Worm (Caenorhabditis elegans) whole organism, late embryonic: Measurements from ENCODE around the gene F44D12.19.

ENCODE experiments used
- C38D4.7 ChIP-seq: fragments of 200-800 bp; sonication (Bioruptor generic); optimal IDR thresholded peaks from 2 replicates; lab custom pipeline; 2018; ENCODE audit warnings: mild to moderate bottlenecking, missing genetic modification characterization, moderate library complexity, missing compliant biosample characterization
- F13H6.1 ChIP-seq: sonication (generic microtip); optimal IDR thresholded peaks from 2 replicates; lab custom pipeline; 2016; ENCODE audit warnings: missing genetic modification characterization, missing compliant biosample characterization
- K02D7.2 ChIP-seq: sonication (generic microtip); optimal IDR thresholded peaks from 2 replicates; lab custom pipeline; 2017; ENCODE audit warnings: mild to moderate bottlenecking, missing genetic modification characterization, missing compliant biosample characterization
- K09A11.1 ChIP-seq: sonication (generic microtip); optimal IDR thresholded peaks from 2 replicates; lab custom pipeline; 2017; ENCODE audit warnings: antibody characterized with exemption, mild to moderate bottlenecking, missing genetic modification characterization, missing compliant biosample characterization; ENCODE audit not compliant: insufficient read depth
- T23F11.4 ChIP-seq: fragments of 200-800 bp; sonication (Bioruptor generic); optimal IDR thresholded peaks from 2 replicates; lab custom pipeline; 2018; ENCODE audit warnings: mild to moderate bottlenecking, missing genetic modification characterization, missing compliant biosample characterization
- ama-1 ChIP-seq: fragments of 150-350 bp; optimal IDR thresholded peaks from 2 replicates; lab custom pipeline; 2014
- ceh-14 ChIP-seq: sonication (generic microtip); optimal IDR thresholded peaks from 2 replicates; lab custom pipeline; 2016; ENCODE audit warnings: missing genotype, missing genetic modification characterization, missing compliant biosample characterization
- ceh-19 ChIP-seq: fragments of 200-800 bp; sonication (Bioruptor generic); optimal IDR thresholded peaks from 2 replicates; lab custom pipeline; 2018; ENCODE audit warnings: mild to moderate bottlenecking, missing genetic modification characterization, missing compliant biosample characterization
- ceh-22 ChIP-seq: sonication (generic microtip); optimal IDR thresholded peaks from 2 replicates; lab custom pipeline; 2017; ENCODE audit warnings: missing biosample characterization, missing genetic modification characterization
- ceh-24 ChIP-seq: sonication (generic microtip); optimal IDR thresholded peaks from 2 replicates; lab custom pipeline; 2016; ENCODE audit warnings: mild to moderate bottlenecking, missing genetic modification characterization, missing compliant biosample characterization
- ceh-30 ChIP-seq: fragments of 150-350 bp; optimal IDR thresholded peaks from 2 replicates; lab custom pipeline; 2014; ENCODE audit warnings: missing biosample characterization, missing genetic modification characterization
- ceh-31 ChIP-seq: sonication (generic microtip); optimal IDR thresholded peaks from 2 replicates; lab custom pipeline; 2016; ENCODE audit warnings: missing genetic modification characterization, missing compliant biosample characterization
- ceh-34 ChIP-seq: sonication (generic microtip); optimal IDR thresholded peaks from 2 replicates; lab custom pipeline; 2016; ENCODE audit warnings: mild to moderate bottlenecking, missing genetic modification characterization, missing compliant biosample characterization
- ceh-45 ChIP-seq: fragments of 200-800 bp; sonication (Bioruptor generic); IDR thresholded peaks from 2 replicates; pipeline ENCODE4 v1.3.6; 2022; ENCODE audit warnings: missing genetic modification reagents, missing genetic modification characterization, missing compliant biosample characterization
- ceh-6 ChIP-seq: fragments of 200-800 bp; sonication (Bioruptor generic); optimal IDR thresholded peaks from 2 replicates; lab custom pipeline; 2018; ENCODE audit warnings: mild to moderate bottlenecking, missing genetic modification characterization, missing compliant biosample characterization
- ceh-9 ChIP-seq: sonication (generic microtip); optimal IDR thresholded peaks from 2 replicates; lab custom pipeline; 2016; ENCODE audit warnings: mild to moderate bottlenecking, missing genetic modification characterization, inconsistent platforms, missing compliant biosample characterization
- dmd-4 ChIP-seq: sonication (generic microtip); optimal IDR thresholded peaks from 2 replicates; lab custom pipeline; 2016; ENCODE audit warnings: borderline replicate concordance, missing genetic modification characterization, missing compliant biosample characterization
- elt-2 ChIP-seq: sonication (generic microtip); optimal IDR thresholded peaks from 2 replicates; lab custom pipeline; 2016; ENCODE audit warnings: missing genetic modification reagents, missing genetic modification characterization, missing compliant biosample characterization
- ets-4 ChIP-seq: sonication (generic microtip); optimal IDR thresholded peaks from 2 replicates; lab custom pipeline; 2016; ENCODE audit warnings: missing genetic modification characterization, missing compliant biosample characterization
- eyg-1 ChIP-seq: sonication (generic microtip); optimal IDR thresholded peaks from 2 replicates; lab custom pipeline; 2016; ENCODE audit warnings: missing genotype, missing genetic modification characterization, missing compliant biosample characterization
- gmeb-2 ChIP-seq: sonication (generic microtip); optimal IDR thresholded peaks from 2 replicates; lab custom pipeline; 2016; ENCODE audit warnings: missing genetic modification characterization, inconsistent platforms, missing compliant biosample characterization
- hlh-13 ChIP-seq: fragments of 200-800 bp; sonication (Bioruptor generic); optimal IDR thresholded peaks from 2 replicates; lab custom pipeline; 2018; ENCODE audit warnings: mild to moderate bottlenecking, missing genetic modification characterization, missing compliant biosample characterization
- hlh-6 ChIP-seq: sonication (generic microtip); optimal IDR thresholded peaks from 2 replicates; lab custom pipeline; 2016; ENCODE audit warnings: missing genotype, missing genetic modification characterization, missing compliant biosample characterization
- lin-11 ChIP-seq: fragments of 200-800 bp; sonication (Bioruptor generic); optimal IDR thresholded peaks from 2 replicates; lab custom pipeline; 2018; ENCODE audit warnings: mild to moderate bottlenecking, missing genetic modification characterization, missing compliant biosample characterization
- madf-2 ChIP-seq: sonication (generic microtip); optimal IDR thresholded peaks from 2 replicates; lab custom pipeline; 2017; ENCODE audit warnings: missing genetic modification characterization, missing compliant biosample characterization
- mec-3 ChIP-seq: sonication (generic microtip); optimal IDR thresholded peaks from 2 replicates; lab custom pipeline; 2016; ENCODE audit warnings: borderline replicate concordance, missing genetic modification characterization, missing compliant biosample characterization
- nfya-1 ChIP-seq: sonication (generic microtip); optimal IDR thresholded peaks from 2 replicates; lab custom pipeline; 2017; ENCODE audit warnings: missing genetic modification characterization, mild to moderate bottlenecking, missing compliant biosample characterization, antibody characterized with exemption, moderate library complexity
- npax-4 ChIP-seq: sonication (generic microtip); optimal IDR thresholded peaks from 2 replicates; lab custom pipeline; 2016; ENCODE audit warnings: missing genetic modification characterization, missing compliant biosample characterization
- odd-2 ChIP-seq: sonication (generic microtip); optimal IDR thresholded peaks from 2 replicates; lab custom pipeline; 2017; ENCODE audit warnings: antibody characterized with exemption, mild to moderate bottlenecking, missing genetic modification characterization, missing compliant biosample characterization
- pag-3 ChIP-seq: sonication (generic microtip); optimal IDR thresholded peaks from 2 replicates; lab custom pipeline; 2016; ENCODE audit warnings: missing compliant biosample characterization, missing genetic modification characterization, borderline replicate concordance
- pros-1 ChIP-seq: fragments of 150-350 bp; optimal IDR thresholded peaks from 2 replicates; lab custom pipeline; 2014; ENCODE audit warnings: missing biosample characterization, missing genetic modification reagents, missing genetic modification characterization
- rnt-1 ChIP-seq: sonication (generic microtip); optimal IDR thresholded peaks from 2 replicates; lab custom pipeline; 2016; ENCODE audit warnings: missing genetic modification characterization, missing compliant biosample characterization
- sdc-2 ChIP-seq: sonication (generic microtip); optimal IDR thresholded peaks from 2 replicates; lab custom pipeline; 2016; ENCODE audit warnings: missing genotype, missing genetic modification characterization, missing compliant biosample characterization
- syd-9 ChIP-seq: sonication (generic microtip); optimal IDR thresholded peaks from 2 replicates; lab custom pipeline; 2016; ENCODE audit warnings: mild to moderate bottlenecking, missing genetic modification characterization, moderate library complexity, missing compliant biosample characterization
- tbx-2 ChIP-seq: sonication (generic microtip); optimal IDR thresholded peaks from 2 replicates; lab custom pipeline; 2016; ENCODE audit warnings: missing genetic modification characterization, missing compliant biosample characterization
- ttx-3 ChIP-seq: sonication (generic microtip); optimal IDR thresholded peaks from 2 replicates; lab custom pipeline; 2016; ENCODE audit warnings: missing genetic modification reagents, missing genetic modification characterization, missing compliant biosample characterization
- unc-86 ChIP-seq: sonication (generic microtip); optimal IDR thresholded peaks from 2 replicates; lab custom pipeline; 2016; ENCODE audit warnings: missing genetic modification characterization, missing compliant biosample characterization
- ztf-16 ChIP-seq: sonication (generic microtip); optimal IDR thresholded peaks from 2 replicates; lab custom pipeline; 2017; ENCODE audit warnings: missing genetic modification characterization, missing compliant biosample characterization

Gene F44D12.19

DNA sequence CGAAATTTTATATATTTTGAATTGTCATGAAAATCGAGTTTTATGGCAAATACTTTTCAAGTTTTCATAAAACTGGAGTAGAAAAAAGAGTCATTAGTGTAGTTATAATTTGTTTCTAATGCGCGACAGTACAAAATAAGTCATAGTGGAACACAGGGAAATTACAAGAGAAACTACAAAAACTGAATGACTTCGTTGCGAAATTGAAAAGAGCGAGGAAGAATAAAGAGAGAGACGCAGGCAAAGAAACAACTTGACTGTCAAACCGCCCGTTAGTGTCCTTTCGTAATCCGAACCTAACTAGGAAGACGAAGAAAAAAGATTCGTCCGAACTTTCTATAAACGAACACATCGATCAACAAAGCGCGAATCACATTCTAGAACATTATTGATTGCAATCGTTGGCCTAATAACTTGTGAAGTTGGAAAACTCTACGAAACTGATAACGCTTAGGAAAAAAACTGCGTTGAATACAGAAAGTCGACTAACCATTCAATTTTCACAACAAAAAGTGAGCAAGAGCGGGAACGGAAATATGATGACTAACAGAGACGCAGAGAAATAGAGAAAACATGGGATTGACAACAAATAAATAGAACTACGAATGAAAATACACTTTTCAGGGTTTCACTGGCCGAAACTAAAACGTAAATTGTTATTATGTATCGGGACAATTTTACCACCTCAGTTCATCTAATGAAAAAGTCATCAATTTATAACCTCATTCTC is 27.8 kb upstream of the F44D12.19 start:
- no peak for TF ChIP-seq pros-1 (tag; lab: Kevin White, UChicago)
- no peak for TF ChIP-seq elt-2 (tag; lab: Kevin White, UChicago)
- TF ChIP-seq T23F11.4 (GFP tag; lab: Kevin White, UChicago): no peak
- no peak for TF ChIP-seq ceh-19 (GFP tag; lab: Kevin White, UChicago)
- TF ChIP-seq ets-4 (tag; lab: Kevin White, UChicago): no peak
- TF ChIP-seq npax-4 (tag; lab: Kevin White, UChicago): no peak
- TF ChIP-seq pag-3 (tag; lab: Kevin White, UChicago): no peak
- TF ChIP-seq dmd-4 (tag; lab: Kevin White, UChicago): no peak
- TF ChIP-seq madf-2 (tag; lab: Kevin White, UChicago): no peak
- TF ChIP-seq rnt-1 (tag; lab: Kevin White, UChicago): no peak
- TF ChIP-seq F13H6.1 (tag; lab: Kevin White, UChicago): no peak
- TF ChIP-seq ceh-9 (tag; lab: Kevin White, UChicago): no peak
- no peak for TF ChIP-seq sdc-2
- no peak for TF ChIP-seq unc-86 (tag; lab: Kevin White, UChicago)
- TF ChIP-seq K09A11.1 (tag; lab: Kevin White, UChicago): no peak
- TF ChIP-seq ztf-16 (tag; lab: Kevin White, UChicago): no peak

DNA sequence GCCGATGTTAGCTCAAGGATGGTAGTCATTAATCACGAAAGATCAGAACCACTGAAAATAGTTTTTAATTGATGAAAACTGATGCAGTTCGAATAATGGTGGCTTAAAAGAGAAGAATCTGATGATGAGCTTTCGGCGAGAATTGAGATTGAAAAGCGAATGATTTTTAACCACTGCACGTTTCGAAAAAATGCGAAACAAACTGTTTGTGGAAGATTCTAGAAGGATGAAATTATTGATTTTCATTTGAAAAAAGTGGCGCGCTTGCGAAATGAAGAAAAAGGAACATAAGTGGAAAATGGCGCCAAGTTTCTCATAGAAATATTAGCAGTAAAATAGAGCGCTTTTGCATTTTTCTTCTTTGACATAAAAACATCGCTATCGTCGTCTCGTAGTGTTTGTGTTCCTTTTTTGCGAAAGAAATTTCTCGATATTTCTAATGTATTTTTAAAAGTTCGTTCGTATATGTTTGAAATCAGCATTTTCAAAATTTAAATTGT is 26.4 kb upstream of the F44D12.19 start, which contains the start of gene uba-1:
Gene uba-1 (minus strand): TSS at position 51 of the 500 bp plus-strand sequence.
- TF ChIP-seq nfya-1 (tag; lab: Kevin White, UChicago) (no peak), ama-1 (lab: Kevin White, UChicago) (no peak), tbx-2 (tag; lab: Kevin White, UChicago) (no peak), ceh-24 (tag; lab: Kevin White, UChicago) (no peak), gmeb-2 (tag; lab: Kevin White, UChicago) (no peak), ztf-16 (tag; lab: Kevin White, UChicago) (no peak), rnt-1 (tag; lab: Kevin White, UChicago) (no peak), ceh-34 (tag; lab: Kevin White, UChicago) (no peak), ttx-3 (tag; lab: Kevin White, UChicago) (no peak)

ce11 chrIV:9998487-9999218 is 22.7 kb upstream of the F44D12.19 start, which contains the start of gene pyp-1:
pyp-1 (minus strand) TSS chrIV:9998925.
- TF ChIP-seq ama-1 (lab: Kevin White, UChicago): no peak
- TF ChIP-seq elt-2 (tag; lab: Kevin White, UChicago): peak; percentile 6

- TF ChIP-seq eyg-1 (tag; lab: Kevin White, UChicago): no peak
- no peak for TF ChIP-seq tbx-2 (tag; lab: Kevin White, UChicago)
- TF ChIP-seq unc-86 (tag; lab: Kevin White, UChicago): no peak
- TF ChIP-seq hlh-13 (GFP tag; lab: Kevin White, UChicago): no peak
Measured at ce11 chrIV:10001748-10002147, 19.6 kb upstream of the F44D12.19 start, which contains the start of gene C47E12.3. C47E12.3 (minus strand) TSS chrIV:10001848.

- TF ChIP-seq ceh-22: no peak
- no peak for TF ChIP-seq K02D7.2
- TF ChIP-seq unc-86 (tag; lab: Kevin White, UChicago): no peak
- TF ChIP-seq ceh-31 (tag; lab: Kevin White, UChicago): no peak
- TF ChIP-seq syd-9 (tag; lab: Kevin White, UChicago): no peak
- no peak for TF ChIP-seq ceh-30 (tag; lab: Kevin White, UChicago)
- no peak for TF ChIP-seq dmd-4 (tag; lab: Kevin White, UChicago)
- TF ChIP-seq mec-3 (tag; lab: Kevin White, UChicago): no peak
- no peak for TF ChIP-seq ceh-6 (GFP tag; lab: Kevin White, UChicago)
- no peak for TF ChIP-seq hlh-6
- no peak for TF ChIP-seq lin-11
- TF ChIP-seq ceh-14: no peak
- TF ChIP-seq ttx-3 (tag; lab: Kevin White, UChicago): no peak
- no peak for TF ChIP-seq C38D4.7 (GFP tag; lab: Kevin White, UChicago)
- no peak for TF ChIP-seq rnt-1 (tag; lab: Kevin White, UChicago)
- TF ChIP-seq odd-2 (tag; lab: Kevin White, UChicago): no peak
- TF ChIP-seq ceh-45 (GFP tag; lab: Robert Waterston, UW): no peak
Measured at ce11 chrIV:10003372-10003771, 18.0 kb upstream of the F44D12.19 start, which contains the start of the genes C47E12.2 and sars-1. C47E12.2 (minus strand) TSS chrIV:10003502. sars-1 (plus strand) TSS chrIV:10003726.
